Fruit fly (Drosophila melanogaster) whole organism, embryonic: Measurements from ENCODE around the gene DnaJ-1.

Experiments
- Asciz ChIP-seq: fragments of 200-800 bp; sonication (Bioruptor generic); optimal IDR thresholded peaks from 2 replicates; lab custom pipeline; 2017; ENCODE audit warnings: missing biosample characterization, mild to moderate bottlenecking, missing genetic modification characterization, missing genetic modification reagents
- CG10366 ChIP-seq: fragments of 200-800 bp; sonication (Bioruptor generic); IDR thresholded peaks from 2 replicates; pipeline ENCODE4 v1.3.6; 2022; ENCODE audit warnings: missing biosample characterization, missing genetic modification characterization
- CG10543 ChIP-seq: fragments of 200-800 bp; sonication (Bioruptor generic); optimal IDR thresholded peaks from 3 replicates; lab custom pipeline; 2017; ENCODE audit warnings: missing biosample characterization, mild to moderate bottlenecking, missing genetic modification characterization, moderate library complexity
- CG11247 ChIP-seq: fragments of 200-800 bp; sonication (Bioruptor generic); IDR thresholded peaks from 2 replicates; pipeline ENCODE4 v1.3.6; 2022; ENCODE audit warnings: missing biosample characterization, missing genetic modification characterization
- CG12391 ChIP-seq: fragments of 200-800 bp; sonication (Bioruptor generic); optimal IDR thresholded peaks from 3 replicates; lab custom pipeline; 2018; ENCODE audit warnings: missing biosample characterization, mild to moderate bottlenecking, missing genetic modification characterization, moderate library complexity
- CG13123 ChIP-seq: fragments of 200-800 bp; sonication (Bioruptor generic); optimal IDR thresholded peaks from 2 replicates; lab custom pipeline; 2016; ENCODE audit warnings: missing biosample characterization, missing genetic modification characterization
- CG15696 ChIP-seq: fragments of 200-800 bp; sonication (Bioruptor generic); optimal IDR thresholded peaks from 2 replicates; lab custom pipeline; 2019; ENCODE audit warnings: missing biosample characterization, mild to moderate bottlenecking, missing genetic modification characterization, moderate library complexity
- CG16815 ChIP-seq: fragments of 200-800 bp; sonication (Bioruptor generic); optimal IDR thresholded peaks from 3 replicates; lab custom pipeline; 2017; ENCODE audit warnings: missing biosample characterization, mild to moderate bottlenecking, missing genetic modification characterization
- CG17359 ChIP-seq: fragments of 200-800 bp; sonication (Bioruptor generic); optimal IDR thresholded peaks from 3 replicates; lab custom pipeline; 2018; ENCODE audit warnings: missing biosample characterization, mild to moderate bottlenecking, missing genetic modification characterization, moderate library complexity
- CG6254 ChIP-seq: fragments of 200-800 bp; sonication (Bioruptor generic); optimal IDR thresholded peaks from 3 replicates; lab custom pipeline; 2017; ENCODE audit warnings: mild to moderate bottlenecking, missing biosample characterization, missing genetic modification reagents, missing genetic modification characterization
- CG8478 ChIP-seq: fragments of >200 bp; optimal IDR thresholded peaks from 2 replicates; lab custom pipeline; 2018
- CG9609 ChIP-seq: fragments of 200-800 bp; sonication (Bioruptor generic); optimal IDR thresholded peaks from 3 replicates; lab custom pipeline; 2016; ENCODE audit warnings: missing biosample characterization, missing genetic modification characterization
- CkIIα-i1 ChIP-seq: fragments of 200-800 bp; sonication (Bioruptor generic); IDR thresholded peaks from 2 replicates; pipeline ENCODE4 v1.3.6; 2022; ENCODE audit warnings: missing biosample characterization, missing genetic modification characterization
- Dek ChIP-seq: fragments of 200-800 bp; sonication (Bioruptor generic); optimal IDR thresholded peaks from 3 replicates; lab custom pipeline; 2019; ENCODE audit warnings: missing biosample characterization, mild to moderate bottlenecking, missing genetic modification characterization, moderate library complexity
- Fer1 ChIP-seq: fragments of 200-800 bp; sonication (Bioruptor generic); optimal IDR thresholded peaks from 2 replicates; lab custom pipeline; 2017; ENCODE audit warnings: missing biosample characterization, mild to moderate bottlenecking, missing genetic modification characterization
- GATAe ChIP-seq: fragments of 200-800 bp; sonication (Bioruptor generic); conservative IDR thresholded peaks from 2 replicates; pipeline ENCODE4 v1.3.6; 2022; ENCODE audit warnings: missing biosample characterization, missing genetic modification characterization
- Hmr ChIP-seq: fragments of 200-800 bp; sonication (Bioruptor generic); optimal IDR thresholded peaks from 3 replicates; lab custom pipeline; 2017; ENCODE audit warnings: mild to moderate bottlenecking, missing biosample characterization, missing genetic modification reagents, missing genetic modification characterization
- Hr78 ChIP-seq, 2 experiments: fragments of 200-800 bp in 1 of 2; fragments of >200 bp in 1 of 2; sonication (Bioruptor generic) in 1 of 2; optimal IDR thresholded peaks; 2 replicates each; lab custom pipeline; 2017 to 2019; ENCODE audit warnings: missing biosample characterization in 2 of 2, missing genetic modification characterization in 2 of 2, mild to moderate bottlenecking in 1 of 2, moderate library complexity in 1 of 2
- Lhr ChIP-seq: fragments of 200-800 bp; sonication (Bioruptor generic); optimal IDR thresholded peaks from 3 replicates; lab custom pipeline; 2017; ENCODE audit warnings: mild to moderate bottlenecking, missing biosample characterization, missing genetic modification reagents, missing genetic modification characterization
- Med ChIP-seq: fragments of 200-800 bp; sonication (Bioruptor generic); peaks from one replicate; lab custom pipeline; 2016; ENCODE audit warnings: missing biosample characterization, missing genetic modification characterization, mild to moderate bottlenecking, inconsistent platforms, moderate library complexity
- Rfx ChIP-seq: fragments of 200-800 bp; sonication (Bioruptor generic); IDR thresholded peaks from 2 replicates; pipeline ENCODE4 v1.3.6; 2022; ENCODE audit warnings: missing biosample characterization, missing genetic modification characterization
- Taf1 ChIP-seq: fragments of 200-800 bp; sonication (Bioruptor generic); IDR thresholded peaks from 2 replicates; pipeline ENCODE4 v1.3.6; 2022; ENCODE audit warnings: missing biosample characterization, missing genetic modification characterization
- YL-1 ChIP-seq: fragments of 200-800 bp; sonication (Bioruptor generic); optimal IDR thresholded peaks from 3 replicates; lab custom pipeline; 2017; ENCODE audit warnings: missing biosample characterization, mild to moderate bottlenecking, missing genetic modification characterization
- ara ChIP-seq: fragments of 200-800 bp; sonication (Bioruptor generic); IDR thresholded peaks from 2 replicates; pipeline ENCODE4 v1.3.6; 2022; ENCODE audit warnings: missing biosample characterization, missing genetic modification characterization
- ase ChIP-seq: fragments of 200-800 bp; sonication (Bioruptor generic); IDR thresholded peaks from 3 replicates; pipeline ENCODE4 v1.3.6; 2022; ENCODE audit warnings: missing biosample characterization, missing genetic modification characterization
- bigmax ChIP-seq: fragments of 200-800 bp; sonication (Bioruptor generic); optimal IDR thresholded peaks from 2 replicates; lab custom pipeline; 2018; ENCODE audit warnings: missing biosample characterization, mild to moderate bottlenecking, missing genetic modification characterization
- bsh ChIP-seq, 2 experiments: fragments of 200-800 bp; sonication (Bioruptor generic); optimal IDR thresholded peaks; 2 replicates each; lab custom pipeline; 2017 to 2018; ENCODE audit warnings: mild to moderate bottlenecking in 2 of 2, missing biosample characterization in 2 of 2, missing genetic modification characterization in 2 of 2, moderate library complexity in 1 of 2
- cg ChIP-seq: fragments of 200-800 bp; sonication (Bioruptor generic); optimal IDR thresholded peaks from 3 replicates; lab custom pipeline; 2019; ENCODE audit warnings: missing biosample characterization, mild to moderate bottlenecking, missing genetic modification characterization, moderate library complexity
- dimm ChIP-seq: fragments of 200-800 bp; sonication (Bioruptor generic); IDR thresholded peaks from 2 replicates; pipeline ENCODE4 v1.3.6; 2022; ENCODE audit warnings: missing biosample characterization, missing genetic modification characterization
- dpn ChIP-seq, 2 experiments: fragments of 200-800 bp; sonication (Bioruptor generic); optimal IDR thresholded peaks; 3 replicates each; lab custom pipeline; 2016; ENCODE audit warnings: missing biosample characterization in 2 of 2, missing genetic modification characterization in 2 of 2
- ewg ChIP-seq: fragments of 200-800 bp; sonication (Bioruptor generic); optimal IDR thresholded peaks from 3 replicates; lab custom pipeline; 2017; ENCODE audit warnings: mild to moderate bottlenecking, missing biosample characterization, missing genetic modification reagents, missing genetic modification characterization
- exex ChIP-seq: fragments of 200-800 bp; sonication (Bioruptor generic); optimal IDR thresholded peaks from 4 replicates; lab custom pipeline; 2018; ENCODE audit warnings: missing biosample characterization, mild to moderate bottlenecking, missing genetic modification characterization, moderate library complexity
- fd3F ChIP-seq: fragments of 200-800 bp; sonication (Bioruptor generic); optimal IDR thresholded peaks from 2 replicates; lab custom pipeline; 2018; ENCODE audit warnings: missing biosample characterization, mild to moderate bottlenecking, missing genetic modification characterization, moderate library complexity
- ham ChIP-seq: fragments of 200-800 bp; sonication (Bioruptor generic); IDR thresholded peaks from 2 replicates; pipeline ENCODE4 v1.3.6; 2022; ENCODE audit warnings: missing biosample characterization, missing genetic modification characterization
- hbn ChIP-seq: fragments of 200-800 bp; sonication (Bioruptor generic); IDR thresholded peaks from 2 replicates; pipeline ENCODE4 v1.3.6; 2022; ENCODE audit warnings: missing biosample characterization, missing genetic modification characterization; ENCODE audit not compliant: partially characterized antibody
- kah ChIP-seq: fragments of 200-800 bp; sonication (Bioruptor generic); optimal IDR thresholded peaks from 2 replicates; lab custom pipeline; 2018; ENCODE audit warnings: missing biosample characterization, mild to moderate bottlenecking, missing genetic modification characterization
- lmd ChIP-seq: fragments of 200-800 bp; sonication (Bioruptor generic); IDR thresholded peaks from 2 replicates; pipeline ENCODE4 v1.3.6; 2022; ENCODE audit warnings: missing biosample characterization, missing genetic modification characterization
- lola ChIP-seq, 3 experiments: fragments of >200 bp in 2 of 3; fragments of 200-800 bp in 1 of 3; sonication (Bioruptor generic) in 1 of 3; optimal IDR thresholded peaks; 2 replicates each; lab custom pipeline; 2017 to 2019; ENCODE audit warnings: missing biosample characterization in 3 of 3, missing genetic modification characterization in 3 of 3, mild to moderate bottlenecking in 1 of 3, moderate library complexity in 1 of 3
- mld ChIP-seq: fragments of 200-800 bp; sonication (Bioruptor generic); IDR thresholded peaks from 3 replicates; pipeline ENCODE4 v1.3.6; 2022; ENCODE audit warnings: missing biosample characterization, missing genetic modification characterization; ENCODE audit not compliant: partially characterized antibody
- phol ChIP-seq: fragments of 200-800 bp; sonication (Bioruptor generic); optimal IDR thresholded peaks from 3 replicates; lab custom pipeline; 2018; ENCODE audit warnings: missing biosample characterization, mild to moderate bottlenecking, missing genetic modification characterization, moderate library complexity
- pnt ChIP-seq: fragments of 200-800 bp; sonication (Bioruptor generic); optimal IDR thresholded peaks from 3 replicates; lab custom pipeline; 2016; ENCODE audit warnings: missing biosample characterization, missing genetic modification characterization
- pum ChIP-seq: fragments of 200-800 bp; sonication (Bioruptor generic); optimal IDR thresholded peaks from 2 replicates; lab custom pipeline; 2016; ENCODE audit warnings: missing biosample characterization, missing genetic modification characterization
- scrt ChIP-seq: fragments of 200-800 bp; sonication (Bioruptor generic); optimal IDR thresholded peaks from 2 replicates; lab custom pipeline; 2018; ENCODE audit warnings: missing biosample characterization, mild to moderate bottlenecking, missing genetic modification characterization, moderate library complexity
- ssp ChIP-seq: fragments of 200-800 bp; sonication (Bioruptor generic); IDR thresholded peaks from 2 replicates; pipeline ENCODE4 v1.3.6; 2022; ENCODE audit warnings: missing biosample characterization, missing genetic modification characterization
- vfl ChIP-seq: fragments of 200-800 bp; sonication (Bioruptor generic); optimal IDR thresholded peaks from 2 replicates; lab custom pipeline; 2016; ENCODE audit warnings: missing biosample characterization, missing genetic modification characterization
- wor ChIP-seq: fragments of 200-800 bp; sonication (Bioruptor generic); IDR thresholded peaks from 2 replicates; pipeline ENCODE4 v1.3.6; 2022; ENCODE audit warnings: missing biosample characterization, missing genetic modification characterization
- z ChIP-seq: fragments of 200-800 bp; sonication (Bioruptor generic); IDR thresholded peaks from 3 replicates; pipeline ENCODE4 v1.3.6; 2022; ENCODE audit warnings: missing biosample characterization, missing genetic modification characterization

DnaJ-1 gene

DNA sequence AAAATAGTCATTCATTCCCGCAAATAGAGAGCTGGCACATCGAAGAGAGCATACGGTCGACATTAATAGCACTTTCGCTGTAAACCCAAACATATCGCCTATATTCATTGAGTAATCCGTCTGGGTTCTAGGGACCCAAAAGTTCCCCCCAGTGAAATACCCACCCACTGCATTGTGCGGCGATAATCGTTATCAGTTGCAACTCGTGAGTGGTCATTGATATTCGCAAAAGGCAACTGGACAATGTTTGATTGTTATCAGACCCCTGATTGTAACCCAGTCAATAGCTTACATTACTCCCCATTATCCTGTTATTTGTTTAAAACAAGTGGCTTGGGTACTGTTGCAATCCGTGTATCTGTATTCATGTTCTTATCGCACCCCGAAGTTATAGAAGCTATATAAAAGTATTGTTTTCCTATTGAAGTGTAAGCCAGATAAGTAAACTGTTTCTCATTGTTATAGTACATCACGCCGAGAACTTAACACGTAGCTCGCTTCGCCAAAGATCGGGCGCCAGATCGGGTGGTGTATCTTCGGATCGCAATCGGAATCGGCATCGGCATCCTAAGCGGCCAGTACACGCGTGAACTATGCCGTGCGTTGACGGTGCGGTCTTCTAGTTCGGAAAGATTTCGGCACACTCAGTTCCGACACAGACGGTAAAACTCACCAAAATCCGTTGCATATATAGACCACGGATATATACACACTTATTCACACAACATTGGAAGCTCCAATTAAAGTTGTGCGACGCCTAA lies 1.8 kb upstream of the DnaJ-1 start (continued):
- TF ChIP-seq CG10543 (GFP tag; lab: Kevin White, UChicago): peak; percentile 18
- no peak for TF ChIP-seq Fer1 (GFP tag; lab: Kevin White, UChicago)
- peak; percentile 48 for TF ChIP-seq Med
- no peak for TF ChIP-seq Lhr
- TF ChIP-seq pnt (GFP tag; lab: Kevin White, UChicago): no peak
- no peak for TF ChIP-seq hbn (GFP tag; lab: Robert Waterston, UW)

DNA sequence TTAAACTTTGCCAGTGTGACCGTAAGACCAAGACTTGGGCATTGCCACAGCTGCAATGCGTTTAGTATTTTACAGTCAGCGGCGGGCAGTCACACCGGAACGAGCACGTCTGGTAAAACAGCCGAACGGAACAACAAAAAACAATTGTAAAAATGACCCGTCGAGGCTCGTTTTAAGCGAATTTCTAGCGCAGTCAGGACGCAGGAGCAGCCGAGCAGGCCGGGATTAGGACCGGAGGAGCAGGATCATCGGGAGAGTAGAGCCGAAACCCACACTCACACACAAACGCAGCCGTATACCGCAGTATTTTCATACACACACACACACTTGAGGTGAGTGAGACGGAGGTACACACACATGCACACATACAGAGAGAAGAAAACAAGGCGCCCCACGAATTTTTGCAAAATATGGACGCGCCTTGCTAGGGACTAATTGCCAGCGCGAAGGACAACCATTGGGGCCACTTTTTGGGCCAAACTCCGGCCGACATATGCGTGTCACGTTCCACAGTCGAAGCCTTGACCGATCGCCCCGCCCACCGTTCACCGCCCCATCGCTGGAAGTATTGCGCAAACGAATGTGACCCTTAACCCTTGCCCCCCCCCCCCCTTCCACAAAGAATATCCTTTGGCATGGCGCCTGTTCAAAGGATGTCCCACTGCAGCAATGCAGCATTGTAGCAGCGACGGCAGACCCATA lies 1.1 kb upstream of the DnaJ-1 start, which contains the start of gene Usp47:
TSS of gene Usp47 (plus strand) at position 71 of the 702 bp plus-strand sequence.
- no peak for TF ChIP-seq CG10366 (GFP tag; lab: Robert Waterston, UW)
- TF ChIP-seq scrt (GFP tag; lab: Kevin White, UChicago): no peak
- peak in 1 of 2 experiments; percentile 38 for TF ChIP-seq bsh (GFP tag; optimal IDR thresholded peaks at IDR 0.05; lab: Kevin White, UChicago)
- TF ChIP-seq ham (GFP tag; lab: Robert Waterston, UW): no peak
- TF ChIP-seq CG9609 (GFP tag; lab: Kevin White, UChicago): no peak
- no peak for TF ChIP-seq fd3F (GFP tag; lab: Kevin White, UChicago)
- no peak for TF ChIP-seq wor
- no peak for TF ChIP-seq CG16815 (GFP tag; lab: Kevin White, UChicago)
- no peak for TF ChIP-seq CG6254
- TF ChIP-seq CG15696: no peak
- no peak for TF ChIP-seq ara (GFP tag; lab: Robert Waterston, UW)
- TF ChIP-seq CG8478 (lab: Kevin White, UChicago): no peak
- TF ChIP-seq ewg (GFP tag; lab: Kevin White, UChicago): no peak
- peak; percentile 99 for TF ChIP-seq cg
- no peak for TF ChIP-seq pum (GFP tag; lab: Kevin White, UChicago)
- TF ChIP-seq Asciz: no peak
- no peak for TF ChIP-seq CG13123
- TF ChIP-seq Hmr: peak; percentile 28
- TF ChIP-seq ssp: no peak
- no peak for TF ChIP-seq vfl (GFP tag; lab: Kevin White, UChicago)
- TF ChIP-seq YL-1 (GFP tag; lab: Kevin White, UChicago): peak; percentile 72
- TF ChIP-seq dimm (GFP tag; lab: Robert Waterston, UW): no peak
- TF ChIP-seq lola (GFP tag; optimal IDR thresholded peaks at IDR 0.05; lab: Kevin White, UChicago): no peak
- no peak for TF ChIP-seq CG17359
- TF ChIP-seq CG11247: no peak
- TF ChIP-seq kah (GFP tag; lab: Kevin White, UChicago): no peak
- TF ChIP-seq Dek (tag; lab: Kevin White, UChicago): no peak
- TF ChIP-seq phol: no peak
- no peak for TF ChIP-seq lmd (GFP tag; lab: Robert Waterston, UW)
- no peak for TF ChIP-seq exex (tag; lab: Kevin White, UChicago)
- TF ChIP-seq ase (GFP tag; lab: Robert Waterston, UW): no peak
- TF ChIP-seq bigmax: no peak
- 0 out of 3 replicates have a peak, but pooled peaks have one; percentile 36 for TF ChIP-seq mld (GFP tag; lab: Robert Waterston, UW)
- TF ChIP-seq Hr78 (GFP tag; optimal IDR thresholded peaks at IDR 0.05; lab: Kevin White, UChicago): peak in 1 of 2 experiments; percentile 97
- TF ChIP-seq z (GFP tag; lab: Robert Waterston, UW): no peak
- TF ChIP-seq Rfx: no peak
- no peak for TF ChIP-seq CkIIα-i1 (GFP tag; lab: Robert Waterston, UW)
- no peak for TF ChIP-seq CG12391 (tag; lab: Kevin White, UChicago)
- no peak for TF ChIP-seq Taf1 (GFP tag; lab: Robert Waterston, UW)
- TF ChIP-seq dpn (GFP tag; optimal IDR thresholded peaks at IDR 0.05; lab: Kevin White, UChicago): no peak
- no peak for TF ChIP-seq GATAe (GFP tag; lab: Robert Waterston, UW)
